Worm (Caenorhabditis elegans) whole organism, midembryonic: ENCODE data around the gene ensh-1.

Experiments used
- T22C8.4 ChIP-seq: fragments of 200-800 bp; sonication (Bioruptor generic); IDR thresholded peaks from 2 replicates; pipeline ENCODE4 v1.3.6; 2022; ENCODE audit warnings: missing genetic modification characterization, missing compliant biosample characterization
- flt-1 ChIP-seq: fragments of 200-800 bp; sonication (Bioruptor generic); IDR thresholded peaks from 2 replicates; pipeline ENCODE4 v1.3.6; 2022; ENCODE audit warnings: missing genetic modification characterization, missing compliant biosample characterization
- med-1 ChIP-seq: sonication (generic microtip); optimal IDR thresholded peaks from 2 replicates; lab custom pipeline; 2017; ENCODE audit warnings: missing genetic modification characterization, mild to moderate bottlenecking, missing compliant biosample characterization, antibody characterized with exemption, missing genetic modification reagents; ENCODE audit not compliant: insufficient read depth
- ref-1 ChIP-seq: fragments of 200-800 bp; sonication (Bioruptor generic); conservative IDR thresholded peaks from 2 replicates; pipeline ENCODE4 v1.3.6; 2022; ENCODE audit warnings: missing genetic modification reagents, missing genetic modification characterization, missing compliant biosample characterization
- ztf-23 ChIP-seq: fragments of 200-800 bp; sonication (Bioruptor generic); IDR thresholded peaks from 2 replicates; pipeline ENCODE4 v1.3.6; 2022; ENCODE audit warnings: missing genetic modification reagents, missing genetic modification characterization, missing compliant biosample characterization
- ztf-29 ChIP-seq: fragments of 200-800 bp; sonication (Bioruptor generic); IDR thresholded peaks from 2 replicates; pipeline ENCODE4 v1.3.6; 2022; ENCODE audit warnings: missing genetic modification reagents, missing genetic modification characterization, missing compliant biosample characterization

DNA sequence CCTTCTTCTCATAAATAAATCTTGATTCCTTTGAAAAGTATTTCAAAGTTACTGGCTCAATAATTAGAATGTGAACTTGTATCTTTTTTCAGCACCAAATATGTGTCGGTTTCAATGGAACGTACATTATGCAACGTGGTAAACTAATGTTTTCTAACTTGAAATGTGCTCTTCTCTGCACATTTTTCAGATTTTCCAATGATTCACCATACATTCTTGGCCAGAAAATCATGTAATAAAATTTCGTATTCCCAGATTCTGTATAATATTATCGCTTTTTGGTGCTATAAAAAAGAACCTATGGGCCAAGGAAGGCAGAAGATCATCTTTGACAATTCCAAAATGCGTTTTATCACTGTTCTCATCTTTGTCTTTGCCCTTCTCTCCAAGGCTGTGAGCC is 44.2 kb upstream of the ensh-1 start, which contains the start of gene C06E2.9:
- TF ChIP-seq ztf-23 (no peak), ztf-29 (GFP tag; lab: Robert Waterston, UW) (no peak), flt-1 (GFP tag; lab: Robert Waterston, UW) (no peak), ref-1 (GFP tag; lab: Robert Waterston, UW) (no peak), T22C8.4 (GFP tag; lab: Robert Waterston, UW) (no peak), med-1 (no peak)
